Fruit fly (Drosophila melanogaster) whole organism, prepupa: Measurements from ENCODE around the gene nolo.

Experiments
- Blimp-1 ChIP-seq: fragments of 200-800 bp; sonication (Bioruptor generic); optimal IDR thresholded peaks from 3 replicates; lab custom pipeline; 2017; ENCODE audit warnings: missing biosample characterization, missing genetic modification characterization, mild to moderate bottlenecking, moderate library complexity, missing genetic modification reagents
- CG10631 ChIP-seq: fragments of 200-800 bp; sonication (Bioruptor generic); optimal IDR thresholded peaks from 2 replicates; lab custom pipeline; 2016; ENCODE audit warnings: missing biosample characterization, missing genetic modification characterization
- CG10669 ChIP-seq: fragments of 200-800 bp; sonication (Bioruptor generic); optimal IDR thresholded peaks from 3 replicates; lab custom pipeline; 2018; ENCODE audit warnings: missing biosample characterization, mild to moderate bottlenecking, missing genetic modification characterization, moderate library complexity
- CG11294 ChIP-seq: fragments of 200-800 bp; sonication (Bioruptor generic); IDR thresholded peaks from 2 replicates; pipeline ENCODE4 v1.3.6; 2022; ENCODE audit warnings: missing biosample characterization, missing genetic modification characterization
- CG11902 ChIP-seq: fragments of 200-800 bp; sonication (Bioruptor generic); optimal IDR thresholded peaks from 3 replicates; lab custom pipeline; 2016; ENCODE audit warnings: missing biosample characterization, missing genetic modification characterization
- CG1621 ChIP-seq: fragments of 200-800 bp; sonication (Bioruptor generic); optimal IDR thresholded peaks from 3 replicates; lab custom pipeline; 2018; ENCODE audit warnings: missing biosample characterization, mild to moderate bottlenecking, missing genetic modification characterization
- CG3032 ChIP-seq: fragments of 200-800 bp; optimal IDR thresholded peaks from 2 replicates; lab custom pipeline; 2019; ENCODE audit warnings: missing biosample characterization, mild to moderate bottlenecking, missing genetic modification characterization, moderate library complexity
- CG32006 ChIP-seq: fragments of 200-800 bp; sonication (Bioruptor generic); optimal IDR thresholded peaks from 3 replicates; lab custom pipeline; 2017; ENCODE audit warnings: missing biosample characterization, mild to moderate bottlenecking, missing genetic modification characterization
- CG34406 ChIP-seq: fragments of 200-800 bp; sonication (Bioruptor generic); optimal IDR thresholded peaks from 3 replicates; lab custom pipeline; 2016; ENCODE audit warnings: missing biosample characterization, missing genetic modification characterization
- CG3919 ChIP-seq: fragments of 200-800 bp; sonication (Bioruptor generic); optimal IDR thresholded peaks from 3 replicates; lab custom pipeline; 2016; ENCODE audit warnings: missing biosample characterization, missing genetic modification characterization
- CG4318 ChIP-seq: fragments of 200-800 bp; sonication (Bioruptor generic); optimal IDR thresholded peaks from 3 replicates; lab custom pipeline; 2017; ENCODE audit warnings: missing biosample characterization, mild to moderate bottlenecking, missing genetic modification characterization
- CG6163 ChIP-seq: fragments of 200-800 bp; sonication (Bioruptor generic); IDR thresholded peaks from 3 replicates; pipeline ENCODE4 v1.3.6; 2022; ENCODE audit warnings: missing biosample characterization, missing genetic modification characterization
- CG6276 ChIP-seq: fragments of 200-800 bp; sonication (Bioruptor generic); optimal IDR thresholded peaks from 2 replicates; lab custom pipeline; 2017; ENCODE audit warnings: missing biosample characterization, mild to moderate bottlenecking, missing genetic modification characterization
- CG6792 ChIP-seq: fragments of 200-800 bp; sonication (Bioruptor generic); optimal IDR thresholded peaks from 3 replicates; lab custom pipeline; 2016; ENCODE audit warnings: missing biosample characterization, missing genetic modification characterization
- CG6808 ChIP-seq: fragments of 200-800 bp; sonication (Bioruptor generic); optimal IDR thresholded peaks from 3 replicates; lab custom pipeline; 2017; ENCODE audit warnings: missing biosample characterization, missing genetic modification characterization, mild to moderate bottlenecking, moderate library complexity, missing genetic modification reagents
- CG6854 ChIP-seq: fragments of 200-800 bp; sonication (Bioruptor generic); optimal IDR thresholded peaks from 2 replicates; lab custom pipeline; 2017; ENCODE audit warnings: missing biosample characterization, mild to moderate bottlenecking, missing genetic modification characterization
- CG8119 ChIP-seq: fragments of 200-800 bp; sonication (Bioruptor generic); IDR thresholded peaks from 3 replicates; pipeline ENCODE4 v1.3.6; 2022; ENCODE audit warnings: missing biosample characterization, missing genetic modification characterization
- CG8319 ChIP-seq: fragments of 200-800 bp; sonication (Bioruptor generic); optimal IDR thresholded peaks from 3 replicates; lab custom pipeline; 2016; ENCODE audit warnings: missing biosample characterization, missing genetic modification characterization
- CG8632 ChIP-seq: fragments of 200-800 bp; sonication (Bioruptor generic); optimal IDR thresholded peaks from 3 replicates; lab custom pipeline; 2016; ENCODE audit warnings: missing biosample characterization, missing genetic modification characterization
- Eip78C ChIP-seq: fragments of 200-800 bp; sonication (Bioruptor generic); peaks from one replicate; lab custom pipeline; 2016; ENCODE audit warnings: missing biosample characterization, missing genetic modification characterization
- Eip93F ChIP-seq: fragments of 200-800 bp; sonication (Bioruptor generic); optimal IDR thresholded peaks from 2 replicates; lab custom pipeline; 2016; ENCODE audit warnings: missing biosample characterization, mild to moderate bottlenecking, missing genetic modification characterization
- Ets21C ChIP-seq: fragments of 200-800 bp; sonication (Bioruptor generic); optimal IDR thresholded peaks from 3 replicates; lab custom pipeline; 2016; ENCODE audit warnings: missing biosample characterization, missing genetic modification characterization
- Ets96B ChIP-seq: fragments of 200-800 bp; optimal IDR thresholded peaks from 2 replicates; lab custom pipeline; 2019; ENCODE audit warnings: missing biosample characterization, mild to moderate bottlenecking, missing genetic modification characterization, moderate library complexity
- Gug ChIP-seq: fragments of 200-800 bp; sonication (Bioruptor generic); IDR thresholded peaks from 2 replicates; pipeline ENCODE4 v1.3.6; 2022; ENCODE audit warnings: missing biosample characterization, missing genetic modification characterization
- Hr38 ChIP-seq: sonication (Bioruptor generic); optimal IDR thresholded peaks from 2 replicates; lab custom pipeline; 2016; ENCODE audit warnings: missing biosample characterization, missing genetic modification characterization
- Hr4 ChIP-seq: fragments of 200-800 bp; sonication (Bioruptor generic); optimal IDR thresholded peaks from 3 replicates; lab custom pipeline; 2016; ENCODE audit warnings: missing biosample characterization, missing genetic modification characterization
- Lpt ChIP-seq: fragments of 200-800 bp; sonication (Bioruptor generic); optimal IDR thresholded peaks from 3 replicates; lab custom pipeline; 2016; ENCODE audit warnings: missing biosample characterization, missing genetic modification characterization
- Met ChIP-seq: fragments of 200-800 bp; sonication (Bioruptor generic); optimal IDR thresholded peaks from 3 replicates; lab custom pipeline; 2016; ENCODE audit warnings: missing biosample characterization, missing genetic modification characterization
- OdsH ChIP-seq: fragments of 200-800 bp; sonication (Bioruptor generic); optimal IDR thresholded peaks from 3 replicates; lab custom pipeline; 2016; ENCODE audit warnings: missing biosample characterization, missing genetic modification characterization
- Smox ChIP-seq: fragments of 200-800 bp; sonication (Bioruptor generic); optimal IDR thresholded peaks from 3 replicates; lab custom pipeline; 2016; ENCODE audit warnings: missing biosample characterization, missing genetic modification characterization
- Sox102F ChIP-seq: fragments of 200-800 bp; sonication (Bioruptor generic); optimal IDR thresholded peaks from 2 replicates; lab custom pipeline; 2016; ENCODE audit warnings: missing biosample characterization, mild to moderate bottlenecking, missing genetic modification characterization
- Sox14 ChIP-seq: fragments of 200-800 bp; sonication (Bioruptor generic); optimal IDR thresholded peaks from 3 replicates; lab custom pipeline; 2016; ENCODE audit warnings: missing biosample characterization, missing genetic modification characterization
- Sox15 ChIP-seq: fragments of 200-800 bp; sonication (Bioruptor generic); optimal IDR thresholded peaks from 3 replicates; lab custom pipeline; 2016; ENCODE audit warnings: missing biosample characterization, missing genetic modification characterization
- acj6 ChIP-seq: fragments of 200-800 bp; sonication (Bioruptor generic); optimal IDR thresholded peaks from 3 replicates; lab custom pipeline; 2016; ENCODE audit warnings: missing biosample characterization, missing genetic modification characterization
- dac ChIP-seq: fragments of 200-800 bp; sonication (Bioruptor generic); optimal IDR thresholded peaks from 2 replicates; lab custom pipeline; 2017; ENCODE audit warnings: missing biosample characterization, mild to moderate bottlenecking, missing genetic modification characterization
- dsx ChIP-seq: fragments of 200-800 bp; optimal IDR thresholded peaks from 3 replicates; lab custom pipeline; 2019; ENCODE audit warnings: missing biosample characterization, mild to moderate bottlenecking, missing genetic modification characterization, moderate library complexity; ENCODE audit not compliant: poor library complexity, severe bottlenecking
- eg ChIP-seq: fragments of 200-800 bp; sonication (Bioruptor generic); IDR thresholded peaks from 3 replicates; pipeline ENCODE4 v1.3.6; 2022; ENCODE audit warnings: missing biosample characterization, missing genetic modification characterization
- esn ChIP-seq: fragments of 200-800 bp; sonication (Bioruptor generic); optimal IDR thresholded peaks from 2 replicates; lab custom pipeline; 2016; ENCODE audit warnings: missing biosample characterization, mild to moderate bottlenecking, missing genetic modification characterization, moderate library complexity
- fd59A ChIP-seq: fragments of 200-800 bp; sonication (Bioruptor generic); optimal IDR thresholded peaks from 2 replicates; lab custom pipeline; 2017; ENCODE audit warnings: missing biosample characterization, mild to moderate bottlenecking, missing genetic modification characterization, missing genetic modification reagents
- fd85E ChIP-seq: fragments of 200-800 bp; sonication (Bioruptor generic); optimal IDR thresholded peaks from 3 replicates; lab custom pipeline; 2016; ENCODE audit warnings: missing biosample characterization, missing genetic modification characterization
- fkh ChIP-seq: fragments of 200-800 bp; sonication (Bioruptor generic); optimal IDR thresholded peaks from 3 replicates; lab custom pipeline; 2017; ENCODE audit warnings: missing biosample characterization, mild to moderate bottlenecking, missing genetic modification characterization, moderate library complexity
- lz ChIP-seq: fragments of 200-800 bp; sonication (Bioruptor generic); optimal IDR thresholded peaks from 3 replicates; lab custom pipeline; 2016; ENCODE audit warnings: missing biosample characterization, missing genetic modification characterization
- net ChIP-seq: fragments of 200-800 bp; sonication (Bioruptor generic); optimal IDR thresholded peaks from 3 replicates; lab custom pipeline; 2016; ENCODE audit warnings: missing biosample characterization, missing genetic modification characterization
- salr ChIP-seq, 2 experiments: fragments of 200-800 bp; sonication (Bioruptor generic); optimal IDR thresholded peaks; 3 replicates each; lab custom pipeline; 2016 to 2018; ENCODE audit warnings: missing biosample characterization in 2 of 2, missing genetic modification characterization in 2 of 2, mild to moderate bottlenecking in 1 of 2
- spab ChIP-seq: fragments of 200-800 bp; sonication (Bioruptor generic); optimal IDR thresholded peaks from 2 replicates; lab custom pipeline; 2017; ENCODE audit warnings: missing biosample characterization, mild to moderate bottlenecking, missing genetic modification characterization, missing genetic modification reagents
- svp ChIP-seq: fragments of 200-800 bp; sonication (Bioruptor generic); peaks from one replicate; lab custom pipeline; 2016; ENCODE audit warnings: missing biosample characterization, missing genetic modification characterization
- topi ChIP-seq: fragments of 200-800 bp; sonication (Bioruptor generic); optimal IDR thresholded peaks from 3 replicates; lab custom pipeline; 2016; ENCODE audit warnings: missing biosample characterization, missing genetic modification characterization

Gene nolo

dm6 chr2L:21657426-21657825, 26.5 kb upstream of the nolo start (continued):
- TF ChIP-seq Hr38 (GFP tag; lab: Kevin White, UChicago) (no peak), Met (GFP tag; lab: Kevin White, UChicago) (peak; percentile 48), CG8632 (GFP tag; lab: Kevin White, UChicago) (peak; percentile 13), CG6854 (GFP tag; lab: Kevin White, UChicago) (no peak), CG11294 (GFP tag; lab: Robert Waterston, UW) (no peak), CG8319 (no peak), Eip78C (GFP tag; lab: Kevin White, UChicago) (peak; percentile 79), CG34406 (GFP tag; lab: Kevin White, UChicago) (no peak), Blimp-1 (GFP tag; lab: Kevin White, UChicago) (no peak), CG3919 (GFP tag; lab: Kevin White, UChicago) (no peak), Eip93F (GFP tag; lab: Kevin White, UChicago) (no peak), salr (GFP tag; optimal IDR thresholded peaks at IDR 0.05; lab: Kevin White, UChicago) (peak in 1 of 2 experiments; percentile 6), CG11902 (peak; percentile 20), dsx (GFP tag; lab: Kevin White, UChicago) (no peak), dac (GFP tag; lab: Kevin White, UChicago) (peak; percentile 9), CG1621 (no peak), lz (GFP tag; lab: Kevin White, UChicago) (peak; percentile 62), CG6792 (GFP tag; lab: Kevin White, UChicago) (peak; percentile 8), Sox102F (GFP tag; lab: Kevin White, UChicago) (peak; percentile 31), Ets96B (peak; percentile 44), CG8119 (GFP tag; lab: Robert Waterston, UW) (no peak)
- TF ChIP-seq, all 60 proteins: peak for 28

DNA sequence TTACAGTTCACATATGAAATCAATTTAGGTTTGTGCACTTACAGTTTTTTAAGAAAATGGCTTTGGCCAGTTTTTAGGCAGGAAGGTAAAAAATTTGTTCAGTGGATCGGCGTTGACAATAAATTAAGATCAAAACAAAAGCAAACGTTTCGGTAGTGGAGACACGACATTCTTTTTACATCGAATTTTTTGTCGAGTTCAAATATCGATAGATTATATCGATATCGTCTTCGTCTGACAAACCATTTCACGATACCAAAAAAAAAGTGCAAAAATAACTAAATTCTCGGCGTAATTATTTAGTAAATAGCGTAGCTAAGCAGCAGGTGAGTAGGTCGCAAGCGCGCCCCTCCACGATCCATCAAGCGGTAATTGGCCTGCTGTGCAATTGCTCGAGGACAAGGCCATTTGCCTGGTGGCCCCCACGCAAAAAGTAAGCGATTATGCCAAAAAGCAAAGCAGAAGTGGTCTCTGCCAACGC, 25.3 kb upstream of the nolo start, which contains the start of gene Cul2:
Gene Cul2 (plus strand): TSS at position 207 of the 481 bp plus-strand sequence.
- TF ChIP-seq CG6163 (GFP tag; lab: Robert Waterston, UW) (no peak), net (GFP tag; lab: Kevin White, UChicago) (no peak), OdsH (peak; percentile 38), topi (peak; percentile 32), CG11294 (GFP tag; lab: Robert Waterston, UW) (no peak), fkh (GFP tag; lab: Kevin White, UChicago) (no peak), CG10631 (GFP tag; lab: Kevin White, UChicago) (peak; percentile 46), CG8119 (GFP tag; lab: Robert Waterston, UW) (no peak), Ets21C (GFP tag; lab: Kevin White, UChicago) (peak; percentile 7), CG6854 (GFP tag; lab: Kevin White, UChicago) (no peak), dac (GFP tag; lab: Kevin White, UChicago) (peak; percentile 13), esn (GFP tag; lab: Kevin White, UChicago) (peak; percentile 34), eg (no peak), lz (GFP tag; lab: Kevin White, UChicago) (peak; percentile 41), fd59A (GFP tag; lab: Kevin White, UChicago) (no peak), svp (GFP tag; lab: Kevin White, UChicago) (no peak), Sox14 (GFP tag; lab: Kevin White, UChicago) (peak; percentile 69), CG34406 (GFP tag; lab: Kevin White, UChicago) (no peak), Hr4 (GFP tag; lab: Kevin White, UChicago) (peak; percentile 59), CG6792 (GFP tag; lab: Kevin White, UChicago) (no peak), fd85E (no peak), Ets96B (no peak), acj6 (GFP tag; lab: Kevin White, UChicago) (no peak), CG11902 (no peak), CG3919 (GFP tag; lab: Kevin White, UChicago) (no peak), Sox102F (GFP tag; lab: Kevin White, UChicago) (no peak), CG8632 (GFP tag; lab: Kevin White, UChicago) (peak; percentile 21), Eip78C (GFP tag; lab: Kevin White, UChicago) (peak; percentile 57), CG32006 (no peak), Lpt (no peak), CG6808 (GFP tag; lab: Kevin White, UChicago) (no peak), Blimp-1 (GFP tag; lab: Kevin White, UChicago) (no peak), CG4318 (GFP tag; lab: Kevin White, UChicago) (peak; percentile 30), CG3032 (tag; lab: Kevin White, UChicago) (peak; percentile 53), Sox15 (peak; percentile 28), Hr38 (GFP tag; lab: Kevin White, UChicago) (no peak), spab (no peak), CG1621 (no peak), CG10669 (GFP tag; lab: Kevin White, UChicago) (no peak), CG6276 (GFP tag; lab: Kevin White, UChicago) (no peak), Smox (GFP tag; lab: Kevin White, UChicago) (no peak), Gug (no peak)
